Fruit fly (Drosophila melanogaster): ENCODE data around the gene Daao2.
A peak's percentile ranks its signal among the peaks of the same experiment; 100 is the strongest.

Gene Daao2

dm6 chr2L:6841349-6841748, 38.5 kb downstream of the Daao2 start (continued):
- TF ChIP-seq gem (tag; optimal IDR thresholded peaks at IDR 0.05) = peak; percentile 83
- peak; percentile 57 for TF ChIP-seq pum (GFP tag; optimal IDR thresholded peaks at IDR 0.05)
- peak; percentile 86 for TF ChIP-seq row (GFP tag; IDR thresholded peaks at IDR 0.05)
- TF ChIP-seq Sry-δ (GFP tag; optimal IDR thresholded peaks at IDR 0.05) = peak; percentile 33
- TF ChIP-seq ab (GFP tag; optimal IDR thresholded peaks at IDR 0.05) = no peak
- peak; percentile 65 for TF ChIP-seq Nf-YB (GFP tag; optimal IDR thresholded peaks at IDR 0.05)
- TF ChIP-seq CG9727 (GFP tag; optimal IDR thresholded peaks at IDR 0.05) = peak; percentile 90
- TF ChIP-seq CG3163 (GFP tag; optimal IDR thresholded peaks at IDR 0.05) = peak; percentile 28
- TF ChIP-seq Atf-2 (GFP tag; optimal IDR thresholded peaks at IDR 0.05) = peak; percentile 45
- TF ChIP-seq CG12236 (GFP tag; optimal IDR thresholded peaks at IDR 0.05) = peak; percentile 7
- peak; percentile 60 for TF ChIP-seq CG7786 (GFP tag; optimal IDR thresholded peaks at IDR 0.05)
- peak; percentile 46 for TF ChIP-seq HHEX (GFP tag; optimal IDR thresholded peaks at IDR 0.05)
- TF ChIP-seq CG9817 (tag; optimal IDR thresholded peaks at IDR 0.05) = peak; percentile 42
- peak; percentile 52; the same call in 1 of the 2 replicates for TF ChIP-seq stc (GFP tag; IDR thresholded peaks at IDR 0.05)
- peak; percentile 76 for TF ChIP-seq CG7556 (GFP tag; optimal IDR thresholded peaks at IDR 0.05)
- no peak for TF ChIP-seq CG15073 (GFP tag; optimal IDR thresholded peaks at IDR 0.05)
- peak; percentile 50 for TF ChIP-seq CG12155 (GFP tag; optimal IDR thresholded peaks at IDR 0.05)
- TF ChIP-seq nom (GFP tag; optimal IDR thresholded peaks at IDR 0.05) = no peak
- TF ChIP-seq CG8944 (GFP tag; optimal IDR thresholded peaks at IDR 0.05) = peak; percentile 55
- peak in 1 of 2 experiments; percentile 2 for TF ChIP-seq Hr78 (GFP tag; optimal IDR thresholded peaks at IDR 0.05)
- TF ChIP-seq CG16779 (GFP tag; IDR thresholded peaks at IDR 0.05) = no peak
- TF ChIP-seq fru (optimal IDR thresholded peaks at IDR 0.05) = no peak
- no peak for TF ChIP-seq Fer3 (tag; optimal IDR thresholded peaks at IDR 0.05)
- TF ChIP-seq grau (tag; optimal IDR thresholded peaks at IDR 0.05) = peak; percentile 70
- TF ChIP-seq Hey (tag; optimal IDR thresholded peaks at IDR 0.05) = peak; percentile 81
- no peak for TF ChIP-seq BtbVII (GFP tag; optimal IDR thresholded peaks at IDR 0.05)
- 0 out of 3 replicates have a peak, but pooled peaks have one; percentile 44 for TF ChIP-seq z (GFP tag; IDR thresholded peaks at IDR 0.05)
- peak; percentile 70 for TF ChIP-seq Side (GFP tag; optimal IDR thresholded peaks at IDR 0.05)
- peak; percentile 80 for TF ChIP-seq CoRest (tag; optimal IDR thresholded peaks at IDR 0.05)
- TF ChIP-seq run (tag; optimal IDR thresholded peaks at IDR 0.05) = peak; percentile 45
- TF ChIP-seq ewg (GFP tag; optimal IDR thresholded peaks at IDR 0.05) = peak; percentile 69
- TF ChIP-seq CG30020 (tag; optimal IDR thresholded peaks at IDR 0.05) = no peak
- TF ChIP-seq rib (GFP tag; IDR thresholded peaks at IDR 0.05) = no peak
- TF ChIP-seq NfI (GFP tag; optimal IDR thresholded peaks at IDR 0.05) = peak; percentile 34
- TF ChIP-seq CG6272 (GFP tag; IDR thresholded peaks at IDR 0.05) = peak; percentile 68
- no peak for TF ChIP-seq br (optimal IDR thresholded peaks at IDR 0.05)
- peak; percentile 77 for TF ChIP-seq CG32772 (GFP tag; IDR thresholded peaks at IDR 0.05)
- TF ChIP-seq salm (tag; optimal IDR thresholded peaks at IDR 0.05) = peak; percentile 20
- no peak for TF ChIP-seq Hmr (GFP tag; optimal IDR thresholded peaks at IDR 0.05)
- TF ChIP-seq CG2120 (GFP tag; optimal IDR thresholded peaks at IDR 0.05) = no peak
- peak; percentile 65 for TF ChIP-seq ssp (GFP tag; IDR thresholded peaks at IDR 0.05)
- peak; percentile 19 for TF ChIP-seq wek (GFP tag; optimal IDR thresholded peaks at IDR 0.05)
- TF ChIP-seq sqz (GFP tag; optimal IDR thresholded peaks at IDR 0.05) = peak; percentile 62
- peak; percentile 92 for TF ChIP-seq Med (GFP tag)
- peak; percentile 68 for TF ChIP-seq CG10209 (GFP tag; optimal IDR thresholded peaks at IDR 0.05)
- no peak for TF ChIP-seq CG3281 (GFP tag; optimal IDR thresholded peaks at IDR 0.05)
- no peak for TF ChIP-seq MESR4 (GFP tag; optimal IDR thresholded peaks at IDR 0.05)
- TF ChIP-seq CG11085 (GFP tag; IDR thresholded peaks at IDR 0.05) = 0 out of 2 replicates have a peak, but pooled peaks have one; percentile 15
- peak; percentile 61 for TF ChIP-seq Usf (GFP tag; optimal IDR thresholded peaks at IDR 0.05)
- TF ChIP-seq CG10462 (GFP tag; optimal IDR thresholded peaks at IDR 0.05) = peak; percentile 64
- no peak for TF ChIP-seq CG14860 (GFP tag; IDR thresholded peaks at IDR 0.05; ENCODE audit: partially characterized antibody)

Measured in whole organism, embryonic.